Worm (Caenorhabditis elegans): ENCODE measurements around the gene mes-2.

Gene mes-2

ce11 chrII:14407332-14408270 is 23.8 kb downstream of the mes-2 start (continued):
- TF ChIP-seq snpc-1.1 (tag; optimal IDR thresholded peaks at IDR 0.05; ENCODE audit: insufficient read depth) (no peak), cebp-1 (GFP tag; IDR thresholded peaks at IDR 0.05) (no peak), cebp-1 (tag; optimal IDR thresholded peaks at IDR 0.05) (no peak), egl-44 (GFP tag; IDR thresholded peaks at IDR 0.05) (no peak), madf-6 (GFP tag; IDR thresholded peaks at IDR 0.05) (peak; percentile 50; the same call in 1 of the 2 replicates)

- TF ChIP-seq fkh-3 (tag; optimal IDR thresholded peaks at IDR 0.05) (no peak), ama-1 (optimal IDR thresholded peaks at IDR 0.05) (no peak), ama-1 (GFP tag; optimal IDR thresholded peaks at IDR 0.05) (no peak), repo-1 (tag; optimal IDR thresholded peaks at IDR 0.05) (no peak), Y95B8A.8 (GFP tag; IDR thresholded peaks at IDR 0.05) (no peak), ccch-3 (GFP tag; optimal IDR thresholded peaks at IDR 0.05) (no peak), lsl-1 (GFP tag; optimal IDR thresholded peaks at IDR 0.05) (peak; percentile 70), rec-8 (tag; optimal IDR thresholded peaks at IDR 0.05) (no peak), madf-8 (GFP tag; conservative IDR thresholded peaks at IDR 0.05) (no peak)
Measured at ce11 chrII:14408312-14408711, 24.5 kb downstream of the mes-2 start, which contains the start of gene F26H11.4. F26H11.4 (plus strand) TSS chrII:14408612.

ce11 chrII:14410768-14411167 is 27.0 kb downstream of the mes-2 start, which contains the start of gene dsb-2:
dsb-2 (plus strand) TSS chrII:14411095.
- peak; percentile 89 for TF ChIP-seq madf-8 (GFP tag; conservative IDR thresholded peaks at IDR 0.05)
- peak; percentile 79; the same call in 1 of the 2 replicates for TF ChIP-seq D2030.7 (GFP tag; IDR thresholded peaks at IDR 0.05)
- TF ChIP-seq athp-1 (tag; optimal IDR thresholded peaks at IDR 0.05), result peak; percentile 19
- peak; percentile 96 for TF ChIP-seq F33H1.4 (GFP tag; IDR thresholded peaks at IDR 0.05)
- TF ChIP-seq ceh-91 (GFP tag; IDR thresholded peaks at IDR 0.05), result peak; percentile 72; the same call in 1 of the 2 replicates
- TF ChIP-seq attf-6 (GFP tag; IDR thresholded peaks at IDR 0.05), result peak; percentile 27; the same call in 1 of the 2 replicates
- peak; percentile 35; the same call in 1 of the 2 replicates for TF ChIP-seq ekl-4 (GFP tag; IDR thresholded peaks at IDR 0.05)
- 0 out of 2 replicates have a peak, but pooled peaks have one; percentile 50 for TF ChIP-seq Y95B8A.8 (GFP tag; IDR thresholded peaks at IDR 0.05)
- peak; percentile 97 for TF ChIP-seq madf-6 (GFP tag; IDR thresholded peaks at IDR 0.05)
- TF ChIP-seq lin-54 (GFP tag; optimal IDR thresholded peaks at IDR 0.05), result peak; percentile 84
- peak; percentile 60 for TF ChIP-seq mcd-1 (GFP tag; IDR thresholded peaks at IDR 0.05)
- peak; percentile 24 for TF ChIP-seq tlf-1 (GFP tag; optimal IDR thresholded peaks at IDR 0.05)
- peak; percentile 16 for TF ChIP-seq snpc-1.3 (tag; optimal IDR thresholded peaks at IDR 0.05; ENCODE audit: insufficient read depth)
- TF ChIP-seq ceh-100 (GFP tag; IDR thresholded peaks at IDR 0.05), result peak; percentile 20; the same call in 1 of the 2 replicates
- TF ChIP-seq F49E8.2 (tag; optimal IDR thresholded peaks at IDR 0.05; ENCODE audit: insufficient read depth), result peak; percentile 67
- no peak for TF ChIP-seq attf-3 (GFP tag; conservative IDR thresholded peaks at IDR 0.05)
- TF ChIP-seq pbrm-1 (GFP tag; IDR thresholded peaks at IDR 0.05), result no peak
- TF ChIP-seq let-607 (tag; optimal IDR thresholded peaks at IDR 0.05), result no peak
- peak; percentile 96 for TF ChIP-seq xnd-1 (tag; optimal IDR thresholded peaks at IDR 0.05)
- TF ChIP-seq hmg-1.2 (GFP tag; IDR thresholded peaks at IDR 0.05), result peak; percentile 32; the same call in 1 of the 2 replicates
- peak; percentile 42 for TF ChIP-seq tbp1 (GFP tag; optimal IDR thresholded peaks at IDR 0.05)
- TF ChIP-seq snpc-3.4 (tag; optimal IDR thresholded peaks at IDR 0.05), result peak; percentile 29
- TF ChIP-seq unc-130 (GFP tag; optimal IDR thresholded peaks at IDR 0.05), result peak; percentile 39
- TF ChIP-seq efl-1 (GFP tag; optimal IDR thresholded peaks at IDR 0.05), result peak; percentile 58
- no peak for TF ChIP-seq ztf-3 (GFP tag; optimal IDR thresholded peaks at IDR 0.05)
- TF ChIP-seq Y53F4B.3 (GFP tag; IDR thresholded peaks at IDR 0.05), result no peak
- TF ChIP-seq snpc-1.1 (tag; optimal IDR thresholded peaks at IDR 0.05; ENCODE audit: insufficient read depth), result peak; percentile 3
- TF ChIP-seq hmg-20 (GFP tag; IDR thresholded peaks at IDR 0.05), result no peak
- TF ChIP-seq lsl-1 (GFP tag; optimal IDR thresholded peaks at IDR 0.05), result peak; percentile 99
- peak; percentile 7 for TF ChIP-seq snpc-4 (GFP tag; optimal IDR thresholded peaks at IDR 0.05)
- TF ChIP-seq snpc-4 (tag; optimal IDR thresholded peaks at IDR 0.05), result peak in 1 of 4 experiments; percentile 27
- TF ChIP-seq madf-10 (tag; optimal IDR thresholded peaks at IDR 0.05), result no peak
